Fruit fly (Drosophila melanogaster): ENCODE results near the gene CG11911.

Gene CG11911

DNA sequence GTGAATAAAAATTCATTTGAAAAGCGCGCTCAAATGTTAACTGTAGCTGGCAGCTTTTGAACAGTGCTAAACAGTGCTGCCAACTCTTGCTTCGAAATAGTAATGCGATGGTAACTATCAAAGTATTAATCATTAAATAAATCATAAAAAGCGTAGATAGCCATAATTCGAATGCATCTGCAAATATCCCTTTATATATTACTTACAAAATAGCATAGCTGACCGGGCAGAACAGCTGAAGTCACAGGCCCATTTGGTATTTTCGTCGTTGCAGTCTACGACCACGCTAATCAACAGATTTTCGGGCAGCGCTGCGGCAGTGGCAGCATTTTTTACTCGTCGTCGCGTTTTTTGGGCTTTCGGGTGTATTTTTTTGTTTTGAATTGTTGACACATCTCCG, 15.4 kb downstream of the CG11911 start, which contains the start of gene Plc21C (continued):
- TF ChIP-seq CG3065 (GFP tag; optimal IDR thresholded peaks at IDR 0.05) (no peak), CG12769 (tag; optimal IDR thresholded peaks at IDR 0.05) (peak; percentile 52), CG13624 (GFP tag; optimal IDR thresholded peaks at IDR 0.05) (peak; percentile 70), CG31224 (GFP tag; IDR thresholded peaks at IDR 0.05) (no peak), pros (GFP tag; optimal IDR thresholded peaks at IDR 0.05) (no peak), CG4282 (GFP tag; optimal IDR thresholded peaks at IDR 0.05) (no peak), H15 (GFP tag; IDR thresholded peaks at IDR 0.05) (no peak), onecut (GFP tag; IDR thresholded peaks at IDR 0.05) (no peak), CG12744 (GFP tag; optimal IDR thresholded peaks at IDR 0.05) (no peak), CG17328 (GFP tag; IDR thresholded peaks at IDR 0.05) (no peak), CG8765 (GFP tag; IDR thresholded peaks at IDR 0.05) (no peak), pan (optimal IDR thresholded peaks at IDR 0.05) (no peak), pan (GFP tag; optimal IDR thresholded peaks at IDR 0.05 in 1 of 2, IDR thresholded peaks at IDR 0.05 in 1 of 2) (no peak), Bdp1 (GFP tag; optimal IDR thresholded peaks at IDR 0.05) (peak; percentile 10), CG10209 (GFP tag; optimal IDR thresholded peaks at IDR 0.05) (peak; percentile 11), al (GFP tag; IDR thresholded peaks at IDR 0.05) (peak; percentile 16; the same call in 1 of the 2 replicates), pnt (GFP tag; optimal IDR thresholded peaks at IDR 0.05) (peak; percentile 25), HLH54F (GFP tag; optimal IDR thresholded peaks at IDR 0.05) (peak; percentile 58), Hmr (GFP tag; optimal IDR thresholded peaks at IDR 0.05) (peak; percentile 72), grn (GFP tag; optimal IDR thresholded peaks at IDR 0.05) (peak; percentile 48), dm (GFP tag; optimal IDR thresholded peaks at IDR 0.05) (peak; percentile 62), CG14710 (tag; optimal IDR thresholded peaks at IDR 0.05) (peak; percentile 82), disco-r (GFP tag; optimal IDR thresholded peaks at IDR 0.05) (no peak), HHEX (GFP tag; optimal IDR thresholded peaks at IDR 0.05) (no peak), CG12299 (tag; optimal IDR thresholded peaks at IDR 0.05) (no peak), CG31365 (tag; optimal IDR thresholded peaks at IDR 0.05) (no peak), CG16863 (GFP tag; optimal IDR thresholded peaks at IDR 0.05) (peak; percentile 18), CG14667 (GFP tag; IDR thresholded peaks at IDR 0.05) (no peak), klu (GFP tag; IDR thresholded peaks at IDR 0.05) (no peak), D (optimal IDR thresholded peaks at IDR 0.05) (no peak), D (GFP tag; optimal IDR thresholded peaks at IDR 0.05) (no peak), CG4820 (GFP tag; optimal IDR thresholded peaks at IDR 0.05) (peak; percentile 7), NK7.1 (GFP tag; optimal IDR thresholded peaks at IDR 0.05) (peak; percentile 49), CG10654 (GFP tag; optimal IDR thresholded peaks at IDR 0.05) (peak; percentile 18), Eip74EF (GFP tag; optimal IDR thresholded peaks at IDR 0.05) (no peak), CkIIα-i1 (GFP tag; IDR thresholded peaks at IDR 0.05) (no peak), CG11723 (GFP tag; optimal IDR thresholded peaks at IDR 0.05) (no peak), gcm2 (GFP tag; optimal IDR thresholded peaks at IDR 0.05) (peak; percentile 27), Camta (GFP tag; optimal IDR thresholded peaks at IDR 0.05) (peak; percentile 37), B-H1 (GFP tag; IDR thresholded peaks at IDR 0.05) (no peak), tgo (GFP tag; IDR thresholded peaks at IDR 0.05) (0 out of 3 replicates have a peak, but pooled peaks have one; percentile 23), her (GFP tag; optimal IDR thresholded peaks at IDR 0.05) (peak; percentile 93), kay (GFP tag; optimal IDR thresholded peaks at IDR 0.05) (peak; percentile 21), cad (GFP tag; optimal IDR thresholded peaks at IDR 0.05) (no peak), CG14441 (GFP tag; IDR thresholded peaks at IDR 0.05) (peak; percentile 48), MTF-1 (GFP tag; optimal IDR thresholded peaks at IDR 0.05; ENCODE audit: borderline replicate concordance) (no peak), trem (tag; optimal IDR thresholded peaks at IDR 0.05) (peak; percentile 100), mam (GFP tag; optimal IDR thresholded peaks at IDR 0.05) (peak; percentile 57), CG15011 (GFP tag; optimal IDR thresholded peaks at IDR 0.05) (no peak), CG8924 (tag; optimal IDR thresholded peaks at IDR 0.05) (peak; percentile 43), Atf-2 (GFP tag; optimal IDR thresholded peaks at IDR 0.05) (no peak), CG11695 (GFP tag; IDR thresholded peaks at IDR 0.05) (0 out of 3 replicates have a peak, but pooled peaks have one; percentile 20), Lhr (GFP tag; optimal IDR thresholded peaks at IDR 0.05) (peak; percentile 75)
